Worm (Caenorhabditis elegans): ENCODE measurements around the gene math-8.
"Not testable (repeated sequence)": the region's sequence is repeated elsewhere in the genome, so short reads cannot be mapped to it uniquely, and the experiment has no call there.

Gene math-8

DNA sequence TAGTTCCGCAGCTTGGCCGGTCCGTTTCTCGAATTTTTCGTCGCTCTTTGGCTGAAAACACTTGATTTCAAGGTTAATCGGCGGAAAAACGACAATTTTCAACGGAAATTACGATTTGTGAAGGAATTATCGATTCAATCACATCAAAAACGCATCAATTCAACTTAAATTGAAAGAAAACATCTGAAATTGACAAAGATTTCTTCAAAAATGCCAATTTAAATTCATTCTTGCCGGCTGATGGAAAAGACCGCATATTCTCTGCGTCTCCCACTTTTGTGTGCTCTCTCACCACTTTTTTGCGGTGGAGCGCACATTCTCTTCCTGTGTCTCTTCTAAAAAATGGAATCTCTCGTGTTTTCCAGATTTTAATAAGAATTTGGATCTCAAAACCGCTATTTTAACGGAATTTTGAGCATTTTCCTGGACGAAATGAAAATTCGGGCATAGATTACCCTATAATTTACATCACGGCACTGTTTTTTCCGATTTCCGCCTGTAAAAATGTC lies 27.6 kb downstream of the math-8 start, which contains the start of gene C16C4.18:
TSS of gene C16C4.18 (minus strand) at position 51 of the 509 bp plus-strand sequence.
- TF ChIP-seq efl-1 (optimal IDR thresholded peaks at IDR 0.05) (peak; percentile 34 to 64), efl-1 (GFP tag; optimal IDR thresholded peaks at IDR 0.05 in 1 of 2) (peak; percentile 38 to 91), dpl-1 (GFP tag; optimal IDR thresholded peaks at IDR 0.05) (peak in 1 of 3 experiments; percentile 20)

- not testable (repeated sequence) for TF ChIP-seq lin-15B, unc-30, zag-1 (tag; optimal IDR thresholded peaks at IDR 0.05)
Measured at ce11 chrII:1854094-1854493, 34.9 kb downstream of the math-8 start, which contains the start of gene fbxb-95. TSS of gene fbxb-95 (plus strand) at chrII:1854394.

DNA sequence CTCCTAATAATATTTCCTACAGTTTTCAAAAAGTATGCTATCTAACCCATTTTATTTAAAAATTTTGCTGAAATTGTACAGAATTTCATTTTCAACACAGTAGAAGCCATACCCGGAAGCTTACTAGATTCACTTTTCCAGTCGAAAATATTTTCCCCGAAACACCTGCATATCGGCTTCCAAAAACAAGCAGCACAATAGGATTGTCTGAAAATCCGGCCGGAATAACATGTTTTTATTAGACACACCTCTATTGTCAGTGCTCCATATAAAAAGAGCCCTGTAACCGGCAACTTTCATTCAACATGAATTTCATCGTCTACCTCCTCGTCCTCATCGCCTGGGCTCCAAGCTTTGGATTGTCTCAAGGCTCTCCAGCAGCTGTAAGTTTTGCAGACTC lies 36.5 kb downstream of the math-8 start, which contains the start of gene C52E2.2:
TSS of gene C52E2.2 (plus strand) at position 301 of the 400 bp plus-strand sequence.
- TF ChIP-seq xbp-1 (tag; optimal IDR thresholded peaks at IDR 0.05) (no peak), blmp-1 (tag; optimal IDR thresholded peaks at IDR 0.05) (no peak), ces-1 (GFP tag; optimal IDR thresholded peaks at IDR 0.05) (no peak), pqm-1 (tag; optimal IDR thresholded peaks at IDR 0.05) (no peak), zip-4 (GFP tag; optimal IDR thresholded peaks at IDR 0.05) (no peak), nhr-11 (tag; optimal IDR thresholded peaks at IDR 0.05) (no peak), ceh-82 (tag; optimal IDR thresholded peaks at IDR 0.05) (no peak), unc-86 (tag; optimal IDR thresholded peaks at IDR 0.05) (no peak), efl-3 (GFP tag; optimal IDR thresholded peaks at IDR 0.05) (no peak), unc-62 (GFP tag; optimal IDR thresholded peaks at IDR 0.05) (no peak), unc-30 (tag; optimal IDR thresholded peaks at IDR 0.05) (no peak), fkh-8 (tag; optimal IDR thresholded peaks at IDR 0.05) (no peak), F16B12.6 (tag; optimal IDR thresholded peaks at IDR 0.05) (no peak), mep-1 (tag; optimal IDR thresholded peaks at IDR 0.05) (no peak), C34B4.2 (tag; optimal IDR thresholded peaks at IDR 0.05) (no peak), nhr-28 (tag; optimal IDR thresholded peaks at IDR 0.05) (no peak), ceh-90 (tag; optimal IDR thresholded peaks at IDR 0.05) (no peak), elt-3 (tag; optimal IDR thresholded peaks at IDR 0.05) (no peak), lin-35 (GFP tag; optimal IDR thresholded peaks at IDR 0.05) (no peak), tbx-2 (tag; optimal IDR thresholded peaks at IDR 0.05) (no peak)

DNA sequence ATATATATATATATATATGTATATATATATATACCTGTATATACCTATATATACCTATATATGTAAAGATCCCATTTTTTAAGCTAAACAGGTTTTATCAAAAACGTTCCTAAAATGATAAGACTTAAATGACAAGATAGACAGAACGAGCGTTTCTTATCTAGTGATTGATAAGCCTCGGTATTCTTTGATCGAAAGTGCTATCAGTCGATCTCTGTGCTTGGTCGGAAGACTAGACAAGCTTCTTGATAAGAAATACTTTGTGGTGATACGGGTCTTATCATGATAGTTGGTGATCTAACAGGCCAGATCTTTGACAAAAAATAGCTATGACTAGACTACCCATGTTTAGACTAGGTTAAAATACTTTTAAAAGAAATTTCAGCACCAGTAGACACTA lies 37.3 kb downstream of the math-8 start:
- TF ChIP-seq unc-130 (tag; optimal IDR thresholded peaks at IDR 0.05) (no peak), efl-3 (GFP tag; optimal IDR thresholded peaks at IDR 0.05) (no peak), zip-4 (GFP tag; optimal IDR thresholded peaks at IDR 0.05) (no peak), mef-2 (tag; optimal IDR thresholded peaks at IDR 0.05) (no peak), lin-15B (tag; optimal IDR thresholded peaks at IDR 0.05) (no peak), pqm-1 (tag; optimal IDR thresholded peaks at IDR 0.05) (peak; percentile 92), ceh-82 (tag; optimal IDR thresholded peaks at IDR 0.05) (no peak), tbx-2 (tag; optimal IDR thresholded peaks at IDR 0.05) (no peak), hlh-17 (GFP tag; optimal IDR thresholded peaks at IDR 0.05; ENCODE audit: borderline replicate concordance) (no peak), unc-30 (tag; optimal IDR thresholded peaks at IDR 0.05) (no peak), nhr-19 (GFP tag; conservative IDR thresholded peaks at IDR 0.05) (peak; percentile 43; the same call in 1 of the 2 replicates), tlp-1 (tag; optimal IDR thresholded peaks at IDR 0.05) (peak; percentile 84), zag-1 (tag; optimal IDR thresholded peaks at IDR 0.05) (no peak), mep-1 (tag; optimal IDR thresholded peaks at IDR 0.05) (no peak), nhr-12 (tag; optimal IDR thresholded peaks at IDR 0.05) (no peak), nhr-77 (tag; optimal IDR thresholded peaks at IDR 0.05) (no peak), C34B4.2 (tag; optimal IDR thresholded peaks at IDR 0.05) (no peak), ama-1 (optimal IDR thresholded peaks at IDR 0.05) (no peak), hpl-2 (GFP tag; optimal IDR thresholded peaks at IDR 0.05) (no peak), pax-3 (tag; optimal IDR thresholded peaks at IDR 0.05) (peak; percentile 30), fkh-10 (GFP tag; optimal IDR thresholded peaks at IDR 0.05) (no peak), blmp-1 (tag; optimal IDR thresholded peaks at IDR 0.05) (peak; percentile 40), elt-3 (tag; optimal IDR thresholded peaks at IDR 0.05) (peak in 2 of 6 experiments; percentile 68 to 69), nhr-76 (tag; optimal IDR thresholded peaks at IDR 0.05) (no peak), C16A3.4 (tag; optimal IDR thresholded peaks at IDR 0.05) (no peak), ets-5 (GFP tag; IDR thresholded peaks at IDR 0.05) (no peak), sup-37 (GFP tag; optimal IDR thresholded peaks at IDR 0.05) (no peak), efl-1 (optimal IDR thresholded peaks at IDR 0.05) (no peak), efl-1 (GFP tag; optimal IDR thresholded peaks at IDR 0.05 in 1 of 2) (peak in 1 of 2 experiments; percentile 35), ceh-90 (tag; optimal IDR thresholded peaks at IDR 0.05) (no peak), ztf-11 (tag; optimal IDR thresholded peaks at IDR 0.05) (no peak), lin-35 (GFP tag; optimal IDR thresholded peaks at IDR 0.05) (peak in 1 of 2 experiments; percentile 40), hlh-4 (tag; optimal IDR thresholded peaks at IDR 0.05) (no peak), unc-98 (GFP tag; IDR thresholded peaks at IDR 0.05) (no peak), sox-4 (tag; optimal IDR thresholded peaks at IDR 0.05) (no peak), jun-1 (tag; optimal IDR thresholded peaks at IDR 0.05) (peak; percentile 92)

Data from whole organism, L1 larva.